Worm (Caenorhabditis elegans) whole organism, L3 larva: Measurements from ENCODE around the gene F52E1.14.

ENCODE experiments used
- R02D3.7 ChIP-seq: fragments of 150-350 bp; optimal IDR thresholded peaks from 2 replicates; lab custom pipeline; 2014; ENCODE audit warnings: missing biosample characterization, missing genetic modification characterization
- ZK546.5 ChIP-seq: sonication (generic microtip); optimal IDR thresholded peaks from 2 replicates; lab custom pipeline; 2017; ENCODE audit warnings: missing biosample characterization, missing genetic modification characterization
- aly-2 ChIP-seq: fragments of 150-350 bp; optimal IDR thresholded peaks from 2 replicates; lab custom pipeline; 2014; ENCODE audit warnings: missing biosample characterization, missing genetic modification characterization
- ama-1 ChIP-seq: fragments of 150-350 bp; optimal IDR thresholded peaks from 2 replicates; lab custom pipeline; 2018
- ceh-16 ChIP-seq: sonication (generic microtip); optimal IDR thresholded peaks from 2 replicates; lab custom pipeline; 2017; ENCODE audit warnings: missing biosample characterization, missing genetic modification characterization
- ceh-28 ChIP-seq: fragments of 150-350 bp; optimal IDR thresholded peaks from 2 replicates; lab custom pipeline; 2014; ENCODE audit warnings: missing biosample characterization, missing genetic modification reagents, missing genetic modification characterization
- ceh-82 ChIP-seq: fragments of 150-350 bp; optimal IDR thresholded peaks from 2 replicates; lab custom pipeline; 2014; ENCODE audit warnings: missing biosample characterization, missing genetic modification characterization
- ceh-9 ChIP-seq: sonication (generic microtip); optimal IDR thresholded peaks from 2 replicates; lab custom pipeline; 2018; ENCODE audit warnings: missing biosample characterization, missing genetic modification characterization
- daf-12 ChIP-seq: fragments of 150-350 bp; optimal IDR thresholded peaks from 2 replicates; lab custom pipeline; 2014; ENCODE audit warnings: missing biosample characterization, missing genetic modification reagents, missing genetic modification characterization
- egl-27 ChIP-seq: sonication (generic microtip); optimal IDR thresholded peaks from 4 replicates; lab custom pipeline; 2017; ENCODE audit warnings: missing biosample characterization, missing genetic modification reagents, missing genetic modification characterization
- egl-5 ChIP-seq: fragments of 150-350 bp; optimal IDR thresholded peaks from 2 replicates; lab custom pipeline; 2017; ENCODE audit warnings: missing biosample characterization, missing genetic modification reagents, missing genetic modification characterization, inconsistent platforms
- elt-1 ChIP-seq: fragments of 150-350 bp; optimal IDR thresholded peaks from 2 replicates; lab custom pipeline; 2014; ENCODE audit warnings: missing biosample characterization, missing genetic modification characterization
- elt-2 ChIP-seq: sonication (generic microtip); optimal IDR thresholded peaks from 2 replicates; lab custom pipeline; 2016; ENCODE audit warnings: missing genetic modification reagents, mild to moderate bottlenecking, missing genetic modification characterization, missing compliant biosample characterization
- elt-3 ChIP-seq, 3 experiments: fragments of 150-350 bp in 1 of 3; sonication (generic microtip) in 2 of 3; optimal IDR thresholded peaks; 2 replicates in 2 of 3; 4 replicates in 1 of 3; lab custom pipeline; 2014 to 2017; ENCODE audit warnings: missing biosample characterization in 3 of 3, missing genetic modification characterization in 3 of 3
- fkh-10 ChIP-seq: sonication (generic microtip); optimal IDR thresholded peaks from 2 replicates; lab custom pipeline; 2017; ENCODE audit warnings: missing biosample characterization, missing genetic modification reagents, missing genetic modification characterization
- fkh-2 ChIP-seq: fragments of 150-350 bp; optimal IDR thresholded peaks from 2 replicates; lab custom pipeline; 2014; ENCODE audit warnings: missing biosample characterization, missing genetic modification reagents, missing genetic modification characterization
- fos-1 ChIP-seq: fragments of 150-350 bp; optimal IDR thresholded peaks from 2 replicates; lab custom pipeline; 2014; ENCODE audit warnings: missing biosample characterization, missing genetic modification characterization
- hmg-11 ChIP-seq: sonication (generic microtip); optimal IDR thresholded peaks from 2 replicates; lab custom pipeline; 2016; ENCODE audit warnings: missing genetic modification characterization, missing compliant biosample characterization
- jun-1 ChIP-seq: fragments of 150-350 bp; optimal IDR thresholded peaks from 2 replicates; lab custom pipeline; 2014; ENCODE audit warnings: missing biosample characterization, missing genetic modification reagents, missing genetic modification characterization
- lin-15B ChIP-seq: fragments of 150-350 bp; optimal IDR thresholded peaks from 2 replicates; lab custom pipeline; 2014; ENCODE audit warnings: missing biosample characterization, missing genetic modification characterization
- lin-39 ChIP-seq: fragments of 150-350 bp; optimal IDR thresholded peaks from 2 replicates; lab custom pipeline; 2018; ENCODE audit warnings: missing biosample characterization, missing genetic modification reagents, missing genetic modification characterization
- lsy-12 ChIP-seq: sonication (generic microtip); optimal IDR thresholded peaks from 2 replicates; lab custom pipeline; 2016; ENCODE audit warnings: mild to moderate bottlenecking, missing genetic modification characterization, missing compliant biosample characterization
- mdl-1 ChIP-seq: fragments of 150-350 bp; optimal IDR thresholded peaks from 2 replicates; lab custom pipeline; 2014; ENCODE audit warnings: missing biosample characterization, missing genetic modification characterization
- mml-1 ChIP-seq: fragments of 150-350 bp; sonication (generic microtip); optimal IDR thresholded peaks from 3 replicates; lab custom pipeline; 2014; ENCODE audit warnings: missing biosample characterization, missing genetic modification characterization
- nfya-1 ChIP-seq: sonication (generic microtip); optimal IDR thresholded peaks from 2 replicates; lab custom pipeline; 2017; ENCODE audit warnings: missing genetic modification characterization, mild to moderate bottlenecking, missing compliant biosample characterization, antibody characterized with exemption, moderate library complexity; ENCODE audit not compliant: insufficient read depth
- nhr-11 ChIP-seq: fragments of 150-350 bp; optimal IDR thresholded peaks from 2 replicates; lab custom pipeline; 2014; ENCODE audit warnings: missing biosample characterization, missing genetic modification characterization
- nhr-12 ChIP-seq: fragments of 150-350 bp; optimal IDR thresholded peaks from 2 replicates; lab custom pipeline; 2014; ENCODE audit warnings: missing biosample characterization, missing genetic modification characterization
- nhr-23 ChIP-seq: fragments of 150-350 bp; optimal IDR thresholded peaks from 2 replicates; lab custom pipeline; 2014; ENCODE audit warnings: missing biosample characterization, missing genetic modification reagents, missing genetic modification characterization
- nhr-237 ChIP-seq: fragments of 150-350 bp; optimal IDR thresholded peaks from 2 replicates; lab custom pipeline; 2014; ENCODE audit warnings: missing biosample characterization, missing genetic modification characterization
- nhr-25 ChIP-seq: sonication (generic microtip); optimal IDR thresholded peaks from 2 replicates; lab custom pipeline; 2017; ENCODE audit warnings: missing biosample characterization, missing genetic modification characterization
- nhr-28 ChIP-seq: fragments of 150-350 bp; optimal IDR thresholded peaks from 2 replicates; lab custom pipeline; 2014; ENCODE audit warnings: missing biosample characterization, missing genetic modification characterization
- nhr-43 ChIP-seq: sonication (generic microtip); optimal IDR thresholded peaks from 2 replicates; lab custom pipeline; 2016; ENCODE audit warnings: mild to moderate bottlenecking, missing genetic modification characterization, missing compliant biosample characterization; ENCODE audit not compliant: poor library complexity, severe bottlenecking
- nhr-67 ChIP-seq: fragments of 150-350 bp; optimal IDR thresholded peaks from 2 replicates; lab custom pipeline; 2014; ENCODE audit warnings: missing biosample characterization, missing genetic modification characterization
- nhr-76 ChIP-seq: fragments of 150-350 bp; sonication (generic microtip); optimal IDR thresholded peaks from 5 replicates; lab custom pipeline; 2014; ENCODE audit warnings: missing biosample characterization, missing genetic modification characterization
- nhr-77 ChIP-seq: fragments of 150-350 bp; optimal IDR thresholded peaks from 2 replicates; lab custom pipeline; 2014; ENCODE audit warnings: missing biosample characterization, missing genetic modification characterization
- pha-4 ChIP-seq: fragments of 150-350 bp; optimal IDR thresholded peaks from 2 replicates; lab custom pipeline; 2014; ENCODE audit warnings: missing biosample characterization, missing genetic modification reagents, missing genetic modification characterization
- pqm-1 ChIP-seq: fragments of 150-350 bp; optimal IDR thresholded peaks from 2 replicates; lab custom pipeline; 2017; ENCODE audit warnings: missing biosample characterization, missing genetic modification characterization, inconsistent platforms
- sea-2 ChIP-seq: fragments of 150-350 bp; sonication (generic microtip); optimal IDR thresholded peaks from 4 replicates; lab custom pipeline; 2014; ENCODE audit warnings: missing biosample characterization, missing genetic modification reagents, missing genetic modification characterization
- skn-1 ChIP-seq: fragments of 150-350 bp; optimal IDR thresholded peaks from 2 replicates; lab custom pipeline; 2014; ENCODE audit warnings: missing biosample characterization, missing genetic modification characterization
- snpc-4 ChIP-seq: fragments of 150-350 bp; optimal IDR thresholded peaks from 2 replicates; lab custom pipeline; 2014; ENCODE audit warnings: missing biosample characterization, missing genetic modification characterization
- tbx-2 ChIP-seq: sonication (generic microtip); optimal IDR thresholded peaks from 2 replicates; lab custom pipeline; 2016; ENCODE audit warnings: mild to moderate bottlenecking, missing genetic modification characterization, missing compliant biosample characterization
- unc-39 ChIP-seq: sonication (generic microtip); optimal IDR thresholded peaks from 4 replicates; lab custom pipeline; 2017; ENCODE audit warnings: missing biosample characterization, missing genetic modification characterization
- unc-62 ChIP-seq: fragments of 150-350 bp; sonication (generic microtip); optimal IDR thresholded peaks from 4 replicates; lab custom pipeline; 2014; ENCODE audit warnings: missing biosample characterization, missing genetic modification reagents, missing genetic modification characterization
- zag-1 ChIP-seq: fragments of 150-350 bp; optimal IDR thresholded peaks from 2 replicates; lab custom pipeline; 2014; ENCODE audit warnings: missing biosample characterization, missing genetic modification characterization
- ztf-11 ChIP-seq: fragments of 150-350 bp; optimal IDR thresholded peaks from 2 replicates; lab custom pipeline; 2014; ENCODE audit warnings: missing biosample characterization, missing genetic modification characterization
- ztf-4 ChIP-seq: fragments of 150-350 bp; optimal IDR thresholded peaks from 2 replicates; lab custom pipeline; 2014; ENCODE audit warnings: missing biosample characterization, missing genetic modification characterization

F52E1.14 gene

DNA sequence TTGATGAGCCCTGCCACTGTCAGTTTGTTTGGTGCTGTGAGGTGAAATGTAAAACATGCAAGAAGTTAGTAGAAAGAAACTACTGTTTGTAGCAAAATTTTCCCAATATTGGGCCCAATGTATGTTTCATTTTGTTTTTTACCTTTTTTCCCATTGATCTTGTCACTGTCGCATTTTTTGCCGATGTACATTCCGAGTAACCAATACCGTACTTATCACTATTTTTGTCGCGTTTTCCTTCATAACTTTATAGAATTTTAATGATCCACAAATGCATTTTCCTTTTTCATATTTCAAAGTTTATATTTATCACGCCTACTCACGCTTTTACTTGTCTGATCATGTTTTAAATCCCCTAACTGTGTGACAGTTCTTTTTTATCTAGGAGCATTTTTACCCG, 26.0 kb upstream of the F52E1.14 start:
- TF ChIP-seq ztf-11 (tag; lab: Kevin White, UChicago): no peak
- no peak for TF ChIP-seq nhr-28 (tag; lab: Kevin White, UChicago)
- no peak for TF ChIP-seq ceh-28 (tag; lab: Kevin White, UChicago)
- no peak for TF ChIP-seq ama-1 (lab: Kevin White, UChicago)
- TF ChIP-seq nhr-11 (tag; lab: Kevin White, UChicago): no peak
- TF ChIP-seq nhr-76 (tag; lab: Kevin White, UChicago): no peak
- TF ChIP-seq fkh-10 (GFP tag; lab: Kevin White, UChicago): no peak
- no peak for TF ChIP-seq ceh-9 (tag; lab: Kevin White, UChicago)

DNA sequence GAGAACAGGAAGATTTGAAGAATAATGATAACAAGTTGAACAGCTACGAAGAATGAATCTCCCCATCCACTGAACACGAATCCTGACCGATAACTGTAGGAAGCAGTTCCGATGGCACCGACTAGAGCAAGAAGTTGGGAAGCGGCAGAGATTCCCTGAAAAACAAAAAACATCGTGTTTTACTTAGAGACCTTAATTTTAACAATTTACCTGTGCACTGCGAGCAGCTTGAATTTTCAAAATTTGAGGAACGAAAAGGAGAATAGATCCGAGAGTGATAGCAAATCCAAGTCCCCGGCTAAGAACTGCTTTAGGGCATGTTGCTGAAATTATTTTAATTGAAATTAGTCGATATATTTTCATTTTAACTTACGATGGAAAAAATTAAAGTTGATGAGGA, 25.0 kb upstream of the F52E1.14 start:
- TF ChIP-seq ceh-82 (tag; lab: Kevin White, UChicago) (no peak), fkh-10 (GFP tag; lab: Kevin White, UChicago) (no peak), snpc-4 (tag; lab: Kevin White, UChicago) (no peak), egl-5 (tag; lab: Kevin White, UChicago) (no peak), elt-3 (tag; optimal IDR thresholded peaks at IDR 0.05; lab: Kevin White, UChicago) (no peak), skn-1 (tag; lab: Kevin White, UChicago) (no peak), sea-2 (no peak), nfya-1 (no peak), nhr-76 (tag; lab: Kevin White, UChicago) (no peak), mml-1 (tag; lab: Kevin White, UChicago) (no peak), lsy-12 (tag; lab: Kevin White, UChicago) (no peak), egl-27 (tag; lab: Kevin White, UChicago) (no peak), nhr-23 (tag; lab: Kevin White, UChicago) (no peak), nhr-77 (tag; lab: Kevin White, UChicago) (no peak), fos-1 (no peak), nhr-237 (tag; lab: Kevin White, UChicago) (no peak), ztf-11 (tag; lab: Kevin White, UChicago) (no peak), unc-39 (tag; lab: Kevin White, UChicago) (no peak), nhr-25 (tag; lab: Kevin White, UChicago) (no peak), R02D3.7 (no peak)

DNA sequence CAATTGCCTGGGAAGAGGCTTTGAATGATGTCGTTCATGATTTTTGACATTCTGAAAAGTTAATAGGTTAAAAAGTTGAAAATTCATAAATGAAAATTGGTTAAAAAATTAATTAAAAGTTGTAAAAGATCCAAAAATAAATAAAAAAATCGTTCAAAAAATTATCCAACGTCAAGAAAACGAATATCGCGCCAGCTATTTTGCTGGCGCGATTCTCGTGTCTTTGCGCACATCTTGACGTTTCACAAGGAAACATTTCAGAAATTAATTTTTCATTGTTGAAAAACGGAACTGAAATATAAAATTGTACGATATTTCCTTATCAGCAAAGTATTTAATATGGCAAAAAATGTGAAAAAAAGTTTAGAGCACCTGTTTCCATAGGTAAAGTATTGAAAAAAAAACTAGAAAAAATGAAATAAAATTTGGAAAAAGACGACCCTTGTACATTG, 24.6 kb upstream of the F52E1.14 start, which contains the start of gene mpdu-1:
Gene mpdu-1 (minus strand): TSS at position 51 of the 452 bp plus-strand sequence.
- TF ChIP-seq fkh-2 (tag; lab: Kevin White, UChicago): no peak
- TF ChIP-seq nhr-28 (tag; lab: Kevin White, UChicago): no peak
- TF ChIP-seq jun-1: peak; percentile 51
- TF ChIP-seq nhr-12: no peak
- TF ChIP-seq unc-39 (tag; lab: Kevin White, UChicago): no peak
- no peak for TF ChIP-seq ztf-4
- no peak for TF ChIP-seq skn-1 (tag; lab: Kevin White, UChicago)
- no peak for TF ChIP-seq ceh-9 (tag; lab: Kevin White, UChicago)
- no peak for TF ChIP-seq ceh-28 (tag; lab: Kevin White, UChicago)
- no peak for TF ChIP-seq elt-3 (tag; optimal IDR thresholded peaks at IDR 0.05; lab: Kevin White, UChicago)
- no peak for TF ChIP-seq egl-27 (tag; lab: Kevin White, UChicago)
- no peak for TF ChIP-seq mml-1 (tag; lab: Kevin White, UChicago)
- no peak for TF ChIP-seq fkh-10 (GFP tag; lab: Kevin White, UChicago)
- TF ChIP-seq R02D3.7: peak; percentile 3
- no peak for TF ChIP-seq aly-2 (tag; lab: Kevin White, UChicago)
- TF ChIP-seq egl-5 (tag; lab: Kevin White, UChicago): no peak
- TF ChIP-seq snpc-4 (tag; lab: Kevin White, UChicago): peak; percentile 91
- TF ChIP-seq lin-15B (tag; lab: Kevin White, UChicago): peak; percentile 59
- TF ChIP-seq tbx-2 (tag; lab: Kevin White, UChicago): no peak
- no peak for TF ChIP-seq sea-2
- TF ChIP-seq ztf-11 (tag; lab: Kevin White, UChicago): no peak
- no peak for TF ChIP-seq zag-1
- no peak for TF ChIP-seq unc-62 (GFP tag; lab: Kevin White, UChicago)
- no peak for TF ChIP-seq fos-1
- peak; percentile 82 for TF ChIP-seq elt-2 (tag; lab: Kevin White, UChicago)
- no peak for TF ChIP-seq nhr-11 (tag; lab: Kevin White, UChicago)
- peak; percentile 24 for TF ChIP-seq hmg-11
- no peak for TF ChIP-seq ceh-16
- no peak for TF ChIP-seq mdl-1 (tag; lab: Kevin White, UChicago)
- no peak for TF ChIP-seq lin-39 (tag; lab: Kevin White, UChicago)
- TF ChIP-seq nhr-23 (tag; lab: Kevin White, UChicago): no peak
- TF ChIP-seq nhr-25 (tag; lab: Kevin White, UChicago): peak; percentile 9
- no peak for TF ChIP-seq nhr-76 (tag; lab: Kevin White, UChicago)
- TF ChIP-seq nhr-77 (tag; lab: Kevin White, UChicago): no peak
- peak; percentile 63 for TF ChIP-seq nfya-1
- no peak for TF ChIP-seq daf-12 (tag; lab: Kevin White, UChicago)
- TF ChIP-seq ZK546.5: no peak
- no peak for TF ChIP-seq nhr-67 (tag; lab: Kevin White, UChicago)
- no peak for TF ChIP-seq elt-1 (tag; lab: Kevin White, UChicago)
- no peak for TF ChIP-seq nhr-43 (tag; lab: Kevin White, UChicago)
- TF ChIP-seq pha-4: no peak
- TF ChIP-seq ama-1 (lab: Kevin White, UChicago): no peak
- no peak for TF ChIP-seq lsy-12 (tag; lab: Kevin White, UChicago)
- TF ChIP-seq pqm-1 (tag; lab: Kevin White, UChicago): peak; percentile 78
